Fruit fly (Drosophila melanogaster) whole organism, embryonic: ENCODE measurements around the gene NimC2.

Experiments
- Antp ChIP-seq: fragments of 200-800 bp; sonication (Bioruptor generic); optimal IDR thresholded peaks from 3 replicates; lab custom pipeline; 2016; ENCODE audit warnings: missing biosample characterization, missing genetic modification characterization
- Atf6 ChIP-seq: fragments of 200-800 bp; sonication (Bioruptor generic); IDR thresholded peaks from 2 replicates; pipeline ENCODE4 v1.3.6; 2022; ENCODE audit warnings: missing biosample characterization, missing genetic modification characterization
- Bteb2 ChIP-seq: fragments of 200-800 bp; sonication (Bioruptor generic); optimal IDR thresholded peaks from 2 replicates; lab custom pipeline; 2016; ENCODE audit warnings: missing biosample characterization, missing genetic modification characterization
- CG10209 ChIP-seq: fragments of 200-800 bp; sonication (Bioruptor generic); optimal IDR thresholded peaks from 3 replicates; lab custom pipeline; 2017; ENCODE audit warnings: missing biosample characterization, mild to moderate bottlenecking, missing genetic modification characterization, missing genetic modification reagents
- CG11696 ChIP-seq: fragments of 200-800 bp; sonication (Bioruptor generic); IDR thresholded peaks from 2 replicates; pipeline ENCODE4 v1.3.6; 2022; ENCODE audit warnings: missing biosample characterization, missing genetic modification characterization
- CG13296 ChIP-seq: fragments of 200-800 bp; sonication (Bioruptor generic); optimal IDR thresholded peaks from 3 replicates; lab custom pipeline; 2018; ENCODE audit warnings: missing biosample characterization, mild to moderate bottlenecking, missing genetic modification characterization
- CG13775 ChIP-seq: fragments of 200-800 bp; sonication (Bioruptor generic); optimal IDR thresholded peaks from 3 replicates; lab custom pipeline; 2017; ENCODE audit warnings: missing biosample characterization, mild to moderate bottlenecking, missing genetic modification characterization
- CG14667 ChIP-seq: fragments of 200-800 bp; sonication (Bioruptor generic); IDR thresholded peaks from 2 replicates; pipeline ENCODE4 v1.3.6; 2022; ENCODE audit warnings: missing biosample characterization, missing genetic modification characterization
- CG17359 ChIP-seq: fragments of 200-800 bp; sonication (Bioruptor generic); optimal IDR thresholded peaks from 3 replicates; lab custom pipeline; 2018; ENCODE audit warnings: missing biosample characterization, mild to moderate bottlenecking, missing genetic modification characterization, moderate library complexity
- CG17802 ChIP-seq: fragments of 200-800 bp; sonication (Bioruptor generic); optimal IDR thresholded peaks from 2 replicates; lab custom pipeline; 2018; ENCODE audit warnings: missing biosample characterization, mild to moderate bottlenecking, missing genetic modification characterization, moderate library complexity
- CG2202 ChIP-seq: fragments of 200-800 bp; sonication (Bioruptor generic); optimal IDR thresholded peaks from 2 replicates; lab custom pipeline; 2018; ENCODE audit warnings: missing biosample characterization, mild to moderate bottlenecking, missing genetic modification characterization
- CG31388 ChIP-seq: fragments of 200-800 bp; sonication (Bioruptor generic); optimal IDR thresholded peaks from 2 replicates; lab custom pipeline; 2016; ENCODE audit warnings: missing biosample characterization, missing genetic modification characterization
- CG32532 ChIP-seq: fragments of 200-800 bp; sonication (Bioruptor generic); IDR thresholded peaks from 2 replicates; pipeline ENCODE4 v1.3.6; 2022; ENCODE audit warnings: missing biosample characterization, missing genetic modification characterization
- CG4328 ChIP-seq: fragments of 200-800 bp; sonication (Bioruptor generic); optimal IDR thresholded peaks from 3 replicates; lab custom pipeline; 2017; ENCODE audit warnings: missing biosample characterization, missing genetic modification reagents, missing genetic modification characterization
- CG6272 ChIP-seq: fragments of 200-800 bp; sonication (Bioruptor generic); IDR thresholded peaks from 2 replicates; pipeline ENCODE4 v1.3.6; 2022; ENCODE audit warnings: missing biosample characterization, missing genetic modification characterization
- CG6765 ChIP-seq: fragments of 200-800 bp; sonication (Bioruptor generic); optimal IDR thresholded peaks from 3 replicates; lab custom pipeline; 2017; ENCODE audit warnings: missing biosample characterization, mild to moderate bottlenecking, missing genetic modification characterization
- CG8388 ChIP-seq: fragments of 200-800 bp; sonication (Bioruptor generic); optimal IDR thresholded peaks from 2 replicates; lab custom pipeline; 2019; ENCODE audit warnings: missing biosample characterization, mild to moderate bottlenecking, missing genetic modification characterization, moderate library complexity
- CG8924 ChIP-seq: fragments of 200-800 bp; optimal IDR thresholded peaks from 3 replicates; lab custom pipeline; 2019; ENCODE audit warnings: missing biosample characterization, mild to moderate bottlenecking, missing genetic modification characterization, moderate library complexity
- CG8944 ChIP-seq: fragments of 200-800 bp; sonication (Bioruptor generic); optimal IDR thresholded peaks from 3 replicates; lab custom pipeline; 2016; ENCODE audit warnings: missing biosample characterization, missing genetic modification characterization
- CG9727 ChIP-seq: fragments of 200-800 bp; sonication (Bioruptor generic); optimal IDR thresholded peaks from 3 replicates; lab custom pipeline; 2017; ENCODE audit warnings: missing biosample characterization, mild to moderate bottlenecking, missing genetic modification characterization
- Camta ChIP-seq: fragments of 200-800 bp; sonication (Bioruptor generic); optimal IDR thresholded peaks from 2 replicates; lab custom pipeline; 2016; ENCODE audit warnings: missing biosample characterization, missing genetic modification characterization
- E2f1 ChIP-seq: fragments of 200-800 bp; sonication (Bioruptor generic); IDR thresholded peaks from 2 replicates; pipeline ENCODE4 v1.3.6; 2022; ENCODE audit warnings: missing biosample characterization, missing genetic modification characterization
- HLH54F ChIP-seq: fragments of 200-800 bp; sonication (Bioruptor generic); optimal IDR thresholded peaks from 3 replicates; lab custom pipeline; 2016; ENCODE audit warnings: missing biosample characterization, missing genetic modification characterization
- Hr51 ChIP-seq, 2 experiments: fragments of 200-800 bp; sonication (Bioruptor generic); optimal IDR thresholded peaks; 2 replicates in 1 of 2; 3 replicates in 1 of 2; lab custom pipeline; 2016 to 2018; ENCODE audit warnings: missing biosample characterization in 2 of 2, missing genetic modification characterization in 2 of 2, mild to moderate bottlenecking in 1 of 2, moderate library complexity in 1 of 2
- Med ChIP-seq: fragments of 200-800 bp; sonication (Bioruptor generic); peaks from one replicate; lab custom pipeline; 2016; ENCODE audit warnings: missing biosample characterization, missing genetic modification characterization, mild to moderate bottlenecking, inconsistent platforms, moderate library complexity
- Optix ChIP-seq: fragments of 200-800 bp; sonication (Bioruptor generic); IDR thresholded peaks from 3 replicates; pipeline ENCODE4 v1.3.6; 2022; ENCODE audit warnings: missing biosample characterization, missing genetic modification characterization
- Vsx1 ChIP-seq: fragments of 200-800 bp; sonication (Bioruptor generic); optimal IDR thresholded peaks from 2 replicates; lab custom pipeline; 2017; ENCODE audit warnings: missing biosample characterization, mild to moderate bottlenecking, missing genetic modification characterization, missing genetic modification reagents
- ac ChIP-seq: fragments of 200-800 bp; sonication (Bioruptor generic); optimal IDR thresholded peaks from 3 replicates; lab custom pipeline; 2017; ENCODE audit warnings: missing biosample characterization, mild to moderate bottlenecking, missing genetic modification characterization
- ap ChIP-seq: fragments of 200-800 bp; sonication (Bioruptor generic); IDR thresholded peaks from 2 replicates; pipeline ENCODE4 v1.3.6; 2022; ENCODE audit warnings: missing biosample characterization, missing genetic modification characterization
- ase ChIP-seq: fragments of 200-800 bp; sonication (Bioruptor generic); IDR thresholded peaks from 3 replicates; pipeline ENCODE4 v1.3.6; 2022; ENCODE audit warnings: missing biosample characterization, missing genetic modification characterization
- ato ChIP-seq: fragments of 200-800 bp; sonication (Bioruptor generic); IDR thresholded peaks from 2 replicates; pipeline ENCODE4 v1.3.6; 2022; ENCODE audit warnings: missing biosample characterization, missing genetic modification characterization; ENCODE audit not compliant: partially characterized antibody
- az2 ChIP-seq: fragments of 200-800 bp; sonication (Bioruptor generic); optimal IDR thresholded peaks from 3 replicates; lab custom pipeline; 2016; ENCODE audit warnings: missing biosample characterization, missing genetic modification characterization
- bsh ChIP-seq, 2 experiments: fragments of 200-800 bp; sonication (Bioruptor generic); optimal IDR thresholded peaks; 2 replicates each; lab custom pipeline; 2017 to 2018; ENCODE audit warnings: mild to moderate bottlenecking in 2 of 2, missing biosample characterization in 2 of 2, missing genetic modification characterization in 2 of 2, moderate library complexity in 1 of 2
- corto ChIP-seq: fragments of 200-800 bp; sonication (Bioruptor generic); optimal IDR thresholded peaks from 2 replicates; lab custom pipeline; 2016; ENCODE audit warnings: missing biosample characterization, mild to moderate bottlenecking, missing genetic modification characterization, moderate library complexity
- disco-r ChIP-seq: fragments of 200-800 bp; sonication (Bioruptor generic); optimal IDR thresholded peaks from 2 replicates; lab custom pipeline; 2016; ENCODE audit warnings: missing biosample characterization, missing genetic modification characterization
- emc ChIP-seq: fragments of 200-800 bp; sonication (Bioruptor generic); optimal IDR thresholded peaks from 2 replicates; lab custom pipeline; 2016; ENCODE audit warnings: missing biosample characterization, missing genetic modification characterization
- grn ChIP-seq: fragments of 200-800 bp; sonication (Bioruptor generic); optimal IDR thresholded peaks from 3 replicates; lab custom pipeline; 2017; ENCODE audit warnings: missing biosample characterization, missing genetic modification characterization
- knrl ChIP-seq: fragments of 200-800 bp; sonication (Bioruptor generic); IDR thresholded peaks from 3 replicates; pipeline ENCODE4 v1.3.6; 2022; ENCODE audit warnings: missing biosample characterization, missing genetic modification characterization; ENCODE audit not compliant: partially characterized antibody
- lola ChIP-seq, 3 experiments: fragments of >200 bp in 2 of 3; fragments of 200-800 bp in 1 of 3; sonication (Bioruptor generic) in 1 of 3; optimal IDR thresholded peaks; 2 replicates each; lab custom pipeline; 2017 to 2019; ENCODE audit warnings: missing biosample characterization in 3 of 3, missing genetic modification characterization in 3 of 3, mild to moderate bottlenecking in 1 of 3, moderate library complexity in 1 of 3
- lov ChIP-seq, 2 experiments: fragments of 200-800 bp in 1 of 2; fragments of >200 bp in 1 of 2; sonication (Bioruptor generic) in 1 of 2; IDR thresholded peaks in 1 of 2; optimal IDR thresholded peaks in 1 of 2; 2 replicates in 1 of 2; 3 replicates in 1 of 2; pipeline versions ENCODE4 v1.3.6 to Lab custom; 2017 to 2022; ENCODE audit warnings: missing biosample characterization in 1 of 2, missing genetic modification characterization in 1 of 2
- nau ChIP-seq: fragments of 200-800 bp; sonication (Bioruptor generic); optimal IDR thresholded peaks from 3 replicates; lab custom pipeline; 2017; ENCODE audit warnings: missing biosample characterization, mild to moderate bottlenecking, missing genetic modification characterization, missing genetic modification reagents
- onecut ChIP-seq: fragments of 200-800 bp; sonication (Bioruptor generic); IDR thresholded peaks from 2 replicates; pipeline ENCODE4 v1.3.6; 2022; ENCODE audit warnings: missing biosample characterization, missing genetic modification characterization
- otp ChIP-seq: fragments of 200-800 bp; sonication (Bioruptor generic); IDR thresholded peaks from 3 replicates; pipeline ENCODE4, ENCODE4 v1.3.6; 2022; ENCODE audit warnings: missing biosample characterization, missing genetic modification characterization
- salm ChIP-seq: fragments of 200-800 bp; sonication (Bioruptor generic); optimal IDR thresholded peaks from 2 replicates; lab custom pipeline; 2018; ENCODE audit warnings: missing biosample characterization, mild to moderate bottlenecking, missing genetic modification characterization
- sens ChIP-seq: fragments of 200-800 bp; sonication (Bioruptor generic); peaks from one replicate; lab custom pipeline; 2016; ENCODE audit warnings: missing biosample characterization, missing genetic modification characterization
- sim ChIP-seq: fragments of 200-800 bp; sonication (Bioruptor generic); IDR thresholded peaks from 2 replicates; pipeline ENCODE4 v1.3.6; 2022; ENCODE audit warnings: missing biosample characterization, missing genetic modification characterization
- sna ChIP-seq: fragments of 200-800 bp; sonication (Bioruptor generic); IDR thresholded peaks from 2 replicates; pipeline ENCODE4 v1.3.6; 2022; ENCODE audit warnings: missing biosample characterization, missing genetic modification characterization; ENCODE audit not compliant: partially characterized antibody
- unc-4 ChIP-seq: fragments of 200-800 bp; sonication (Bioruptor generic); IDR thresholded peaks from 2 replicates; pipeline ENCODE4 v1.3.6; 2022; ENCODE audit warnings: missing biosample characterization, missing genetic modification characterization; ENCODE audit not compliant: partially characterized antibody
- zen ChIP-seq: fragments of 200-800 bp; sonication (Bioruptor generic); optimal IDR thresholded peaks from 3 replicates; lab custom pipeline; 2018; ENCODE audit warnings: missing biosample characterization, mild to moderate bottlenecking, missing genetic modification characterization, moderate library complexity

The NimC2 gene

DNA sequence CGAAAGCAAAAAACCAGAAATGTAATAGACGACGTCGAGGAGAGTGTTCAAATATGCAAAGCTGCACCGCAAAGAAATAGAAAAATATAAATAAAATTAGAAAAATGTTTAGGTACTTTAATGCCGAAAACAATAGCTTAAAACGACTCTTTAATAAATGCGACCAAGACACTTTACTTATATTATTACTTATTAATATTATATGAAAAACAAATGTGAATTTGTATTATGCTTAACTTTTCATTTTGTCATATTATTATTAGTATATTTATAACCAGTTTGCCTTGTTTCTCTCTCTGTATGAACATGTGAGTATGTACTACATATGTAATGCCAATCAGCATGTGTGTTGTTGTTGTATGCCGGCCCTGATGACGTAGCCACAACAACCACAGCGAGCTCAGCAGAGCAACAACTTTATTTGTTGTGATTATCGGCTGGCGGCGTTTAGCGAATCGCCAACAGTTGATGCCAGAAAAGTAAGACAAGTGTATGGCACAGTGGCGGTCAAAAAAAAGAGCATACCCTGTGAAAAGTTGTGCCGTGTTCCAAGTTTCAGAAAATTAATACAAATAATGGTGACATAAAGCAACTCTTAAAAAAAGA lies 42.3 kb downstream of the NimC2 start (continued):
- TF ChIP-seq grn (GFP tag; lab: Kevin White, UChicago) = peak; percentile 33
- TF ChIP-seq Med = peak; percentile 96
- TF ChIP-seq CG11696 (GFP tag; lab: Robert Waterston, UW) = peak; percentile 87
- TF ChIP-seq nau = peak; percentile 67
- no peak for TF ChIP-seq lov (optimal IDR thresholded peaks at IDR 0.05; lab: Kevin White, UChicago)
- peak; percentile 84 for TF ChIP-seq lov (GFP tag; IDR thresholded peaks at IDR 0.05; lab: Robert Waterston, UW)
- peak; percentile 56 for TF ChIP-seq ac (GFP tag; lab: Kevin White, UChicago)
- peak; percentile 74 for TF ChIP-seq ap (GFP tag; lab: Robert Waterston, UW)
- peak; percentile 97 for TF ChIP-seq CG9727 (GFP tag; lab: Kevin White, UChicago)
- peak; percentile 72 for TF ChIP-seq onecut
- TF ChIP-seq sens (GFP tag; lab: Kevin White, UChicago) = peak; percentile 88
- TF ChIP-seq salm (tag; lab: Kevin White, UChicago) = peak; percentile 95
- TF ChIP-seq CG13296 = peak; percentile 96
- TF ChIP-seq corto (GFP tag; lab: Kevin White, UChicago) = no peak
- peak; percentile 96 for TF ChIP-seq CG17359 (tag; lab: Kevin White, UChicago)
- peak; percentile 92 for TF ChIP-seq zen
- TF ChIP-seq HLH54F (GFP tag; lab: Kevin White, UChicago) = no peak
- TF ChIP-seq lola (GFP tag; optimal IDR thresholded peaks at IDR 0.05; lab: Kevin White, UChicago) = peak in 1 of 3 experiments; percentile 96
- TF ChIP-seq Antp (GFP tag; lab: Kevin White, UChicago) = peak; percentile 62
- TF ChIP-seq Optix = peak; percentile 59; the same call in 2 of the 3 replicates
- peak; percentile 65 to 96 for TF ChIP-seq bsh (GFP tag; optimal IDR thresholded peaks at IDR 0.05; lab: Kevin White, UChicago)
- TF ChIP-seq CG13775 (GFP tag; lab: Kevin White, UChicago) = peak; percentile 90
- TF ChIP-seq ase (GFP tag; lab: Robert Waterston, UW) = peak; percentile 76
- TF ChIP-seq Vsx1 (GFP tag; lab: Kevin White, UChicago) = peak; percentile 86
- peak; percentile 96 for TF ChIP-seq CG8388 (GFP tag; lab: Kevin White, UChicago)
- TF ChIP-seq E2f1 (GFP tag; lab: Robert Waterston, UW) = peak; percentile 92
- no peak for TF ChIP-seq emc
- peak; percentile 83 for TF ChIP-seq sim
- TF ChIP-seq sna (GFP tag; lab: Robert Waterston, UW) = no peak
- TF ChIP-seq knrl (GFP tag; lab: Robert Waterston, UW) = no peak
- peak; percentile 20 for TF ChIP-seq CG31388 (GFP tag; lab: Kevin White, UChicago)
- peak; percentile 92 for TF ChIP-seq CG4328 (GFP tag; lab: Kevin White, UChicago)
- peak; percentile 63 for TF ChIP-seq Camta (GFP tag; lab: Kevin White, UChicago)
- peak; percentile 81 for TF ChIP-seq az2 (GFP tag; lab: Kevin White, UChicago)
- peak; percentile 85 for TF ChIP-seq CG2202 (tag; lab: Kevin White, UChicago)
- peak; percentile 95 for TF ChIP-seq CG6765 (GFP tag; lab: Kevin White, UChicago)
- TF ChIP-seq Bteb2 (GFP tag; lab: Kevin White, UChicago) = no peak
- TF ChIP-seq CG8944 (GFP tag; lab: Kevin White, UChicago) = peak; percentile 52
- no peak for TF ChIP-seq ato (GFP tag; lab: Robert Waterston, UW)
- TF ChIP-seq CG17802 (tag; lab: Kevin White, UChicago) = peak; percentile 65
- TF ChIP-seq Atf6 = peak; percentile 93
- peak; percentile 95 for TF ChIP-seq CG10209 (GFP tag; lab: Kevin White, UChicago)
- TF ChIP-seq disco-r (GFP tag; lab: Kevin White, UChicago) = peak; percentile 15
- peak; percentile 89 for TF ChIP-seq CG14667 (GFP tag; lab: Robert Waterston, UW)
- TF ChIP-seq CG32532 (GFP tag; lab: Robert Waterston, UW) = peak; percentile 92
- TF ChIP-seq Hr51 (GFP tag; optimal IDR thresholded peaks at IDR 0.05; lab: Kevin White, UChicago) = peak; percentile 19 to 98
- peak; percentile 98 for TF ChIP-seq CG8924 (tag; lab: Kevin White, UChicago)
- peak; percentile 83 for TF ChIP-seq CG6272
- TF ChIP-seq otp (GFP tag; lab: Robert Waterston, UW) = peak; percentile 54; the same call in 2 of the 3 replicates
- TF ChIP-seq unc-4 (GFP tag; lab: Robert Waterston, UW) = no peak
